Worm (Caenorhabditis elegans) whole organism, L3 larva: Measurements from ENCODE around the gene srh-295.

Experiments used
- aly-2 ChIP-seq: fragments of 150-350 bp; optimal IDR thresholded peaks from 2 replicates; lab custom pipeline; 2014; ENCODE audit warnings: missing biosample characterization, missing genetic modification characterization
- ama-1 ChIP-seq: fragments of 150-350 bp; optimal IDR thresholded peaks from 2 replicates; lab custom pipeline; 2018
- fkh-10 ChIP-seq: sonication (generic microtip); optimal IDR thresholded peaks from 2 replicates; lab custom pipeline; 2017; ENCODE audit warnings: missing biosample characterization, missing genetic modification reagents, missing genetic modification characterization
- fos-1 ChIP-seq: fragments of 150-350 bp; optimal IDR thresholded peaks from 2 replicates; lab custom pipeline; 2014; ENCODE audit warnings: missing biosample characterization, missing genetic modification characterization
- jun-1 ChIP-seq: fragments of 150-350 bp; optimal IDR thresholded peaks from 2 replicates; lab custom pipeline; 2014; ENCODE audit warnings: missing biosample characterization, missing genetic modification reagents, missing genetic modification characterization
- pha-4 ChIP-seq: fragments of 150-350 bp; optimal IDR thresholded peaks from 2 replicates; lab custom pipeline; 2014; ENCODE audit warnings: missing biosample characterization, missing genetic modification reagents, missing genetic modification characterization
- snpc-4 ChIP-seq: fragments of 150-350 bp; optimal IDR thresholded peaks from 2 replicates; lab custom pipeline; 2014; ENCODE audit warnings: missing biosample characterization, missing genetic modification characterization
- tbx-2 ChIP-seq: sonication (generic microtip); optimal IDR thresholded peaks from 2 replicates; lab custom pipeline; 2016; ENCODE audit warnings: mild to moderate bottlenecking, missing genetic modification characterization, missing compliant biosample characterization
- ztf-11 ChIP-seq: fragments of 150-350 bp; optimal IDR thresholded peaks from 2 replicates; lab custom pipeline; 2014; ENCODE audit warnings: missing biosample characterization, missing genetic modification characterization

DNA sequence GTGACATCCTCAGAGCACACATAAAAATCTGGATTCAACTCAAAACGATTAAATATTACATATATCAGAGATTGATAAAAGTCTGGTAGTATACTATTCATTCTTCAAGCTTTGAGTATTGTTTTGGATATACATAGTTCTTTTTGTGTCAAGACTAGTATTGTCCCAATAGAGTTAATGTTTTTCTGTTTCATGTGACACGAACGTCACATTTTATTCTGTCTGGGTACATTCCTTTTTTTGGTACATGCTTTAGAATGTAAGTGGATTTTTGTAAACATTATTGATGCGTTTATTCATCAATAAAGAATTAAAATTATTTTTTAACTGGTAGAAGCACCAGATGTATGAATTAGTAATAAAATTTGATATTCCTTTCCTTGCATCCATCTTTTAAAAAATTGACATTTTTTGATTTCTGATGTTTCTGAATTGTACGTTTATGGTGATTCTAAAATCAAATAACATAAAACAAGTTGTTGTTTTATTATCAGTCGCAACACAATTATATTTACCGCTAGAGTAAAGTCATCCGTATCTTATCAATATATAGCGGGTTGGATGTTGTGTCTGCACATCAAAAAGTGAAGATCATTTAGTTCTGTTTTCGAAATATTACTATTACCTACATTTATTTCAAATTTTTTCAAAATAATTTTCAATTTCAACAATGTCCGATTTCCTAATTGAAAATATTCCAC is 14.4 kb upstream of the srh-295 start, which contains the start of the genes srt-22 and nhr-246:
- TF ChIP-seq snpc-4 (no peak), ama-1 (lab: Kevin White, UChicago) (no peak), aly-2 (tag; lab: Kevin White, UChicago) (no peak), ztf-11 (no peak), jun-1 (no peak), fkh-10 (GFP tag; lab: Kevin White, UChicago) (no peak), tbx-2 (tag; lab: Kevin White, UChicago) (no peak), fos-1 (tag; lab: Kevin White, UChicago) (no peak), pha-4 (tag; lab: Kevin White, UChicago) (no peak)
